Fruit fly (Drosophila melanogaster) whole organism, embryonic: ENCODE data around the gene RpS9.

Source experiments
- Adf1 ChIP-seq: fragments of 200-800 bp; sonication (Bioruptor generic); IDR thresholded peaks from 2 replicates; pipeline ENCODE4 v1.3.6; 2022; ENCODE audit warnings: missing biosample characterization, missing genetic modification characterization
- Asciz ChIP-seq: fragments of 200-800 bp; sonication (Bioruptor generic); optimal IDR thresholded peaks from 2 replicates; lab custom pipeline; 2017; ENCODE audit warnings: missing biosample characterization, mild to moderate bottlenecking, missing genetic modification characterization, missing genetic modification reagents
- CG10321 ChIP-seq: fragments of 200-800 bp; sonication (Bioruptor generic); IDR thresholded peaks from 2 replicates; pipeline ENCODE4 v1.3.6; 2022; ENCODE audit warnings: missing biosample characterization, missing genetic modification characterization
- CG13296 ChIP-seq: fragments of 200-800 bp; sonication (Bioruptor generic); optimal IDR thresholded peaks from 3 replicates; lab custom pipeline; 2018; ENCODE audit warnings: missing biosample characterization, mild to moderate bottlenecking, missing genetic modification characterization
- CG13624 ChIP-seq: fragments of 200-800 bp; sonication (Bioruptor generic); optimal IDR thresholded peaks from 2 replicates; lab custom pipeline; 2016; ENCODE audit warnings: missing biosample characterization, missing genetic modification characterization
- CG13894 ChIP-seq: fragments of 200-800 bp; sonication (Bioruptor generic); optimal IDR thresholded peaks from 3 replicates; lab custom pipeline; 2018; ENCODE audit warnings: missing biosample characterization, mild to moderate bottlenecking, missing genetic modification characterization, moderate library complexity
- CG17186 ChIP-seq: fragments of 200-800 bp; sonication (Bioruptor generic); optimal IDR thresholded peaks from 3 replicates; lab custom pipeline; 2017; ENCODE audit warnings: missing biosample characterization, missing genetic modification reagents, missing genetic modification characterization
- CG17802 ChIP-seq: fragments of 200-800 bp; sonication (Bioruptor generic); optimal IDR thresholded peaks from 2 replicates; lab custom pipeline; 2018; ENCODE audit warnings: missing biosample characterization, mild to moderate bottlenecking, missing genetic modification characterization, moderate library complexity
- CG1792 ChIP-seq: fragments of 200-800 bp; sonication (Bioruptor generic); optimal IDR thresholded peaks from 2 replicates; lab custom pipeline; 2016; ENCODE audit warnings: missing biosample characterization, missing genetic modification characterization
- CG18262 ChIP-seq: fragments of 200-800 bp; optimal IDR thresholded peaks from 3 replicates; lab custom pipeline; 2019; ENCODE audit warnings: missing biosample characterization, mild to moderate bottlenecking, missing genetic modification characterization, moderate library complexity
- CG2129 ChIP-seq: fragments of 200-800 bp; sonication (Bioruptor generic); IDR thresholded peaks from 2 replicates; pipeline ENCODE4 v1.3.6; 2022; ENCODE audit warnings: missing biosample characterization, missing genetic modification characterization; ENCODE audit not compliant: partially characterized antibody
- CG30403 ChIP-seq: fragments of 200-800 bp; sonication (Bioruptor generic); optimal IDR thresholded peaks from 3 replicates; lab custom pipeline; 2016; ENCODE audit warnings: missing biosample characterization, missing genetic modification characterization
- CG31224 ChIP-seq: fragments of 200-800 bp; sonication (Bioruptor generic); IDR thresholded peaks from 2 replicates; pipeline ENCODE4 v1.3.6; 2022; ENCODE audit warnings: missing biosample characterization, missing genetic modification characterization
- CG5180 ChIP-seq: fragments of 200-800 bp; sonication (Bioruptor generic); optimal IDR thresholded peaks from 3 replicates; lab custom pipeline; 2017; ENCODE audit warnings: missing biosample characterization, missing genetic modification characterization, mild to moderate bottlenecking, moderate library complexity, missing genetic modification reagents
- CG7556 ChIP-seq: fragments of 200-800 bp; sonication (Bioruptor generic); optimal IDR thresholded peaks from 2 replicates; lab custom pipeline; 2017; ENCODE audit warnings: missing biosample characterization, mild to moderate bottlenecking, missing genetic modification characterization
- CG8290 ChIP-seq, 3 experiments: fragments of 200-800 bp; sonication (Bioruptor generic); optimal IDR thresholded peaks; 2 replicates each; lab custom pipeline; 2016 to 2019; ENCODE audit warnings: missing biosample characterization in 3 of 3, missing genetic modification characterization in 3 of 3, mild to moderate bottlenecking in 2 of 3, moderate library complexity in 1 of 3
- CG8359 ChIP-seq: fragments of 200-800 bp; sonication (Bioruptor generic); optimal IDR thresholded peaks from 2 replicates; lab custom pipeline; 2017; ENCODE audit warnings: missing biosample characterization, mild to moderate bottlenecking, missing genetic modification characterization, borderline replicate concordance
- D19B ChIP-seq: fragments of 200-800 bp; sonication (Bioruptor generic); optimal IDR thresholded peaks from 2 replicates; lab custom pipeline; 2017; ENCODE audit warnings: missing biosample characterization, mild to moderate bottlenecking, missing genetic modification characterization
- Dad ChIP-seq: fragments of 200-800 bp; sonication (Bioruptor generic); optimal IDR thresholded peaks from 3 replicates; lab custom pipeline; 2016; ENCODE audit warnings: missing biosample characterization, missing genetic modification characterization
- Dek ChIP-seq: fragments of 200-800 bp; sonication (Bioruptor generic); optimal IDR thresholded peaks from 3 replicates; lab custom pipeline; 2019; ENCODE audit warnings: missing biosample characterization, mild to moderate bottlenecking, missing genetic modification characterization, moderate library complexity
- ERR ChIP-seq: fragments of 200-800 bp; sonication (Bioruptor generic); optimal IDR thresholded peaks from 2 replicates; lab custom pipeline; 2016; ENCODE audit warnings: missing biosample characterization, missing genetic modification characterization
- Fer2 ChIP-seq: fragments of 200-800 bp; sonication (Bioruptor generic); optimal IDR thresholded peaks from 2 replicates; lab custom pipeline; 2018; ENCODE audit warnings: missing biosample characterization, mild to moderate bottlenecking, missing genetic modification characterization, moderate library complexity
- MTF-1 ChIP-seq: fragments of 200-800 bp; sonication (Bioruptor generic); optimal IDR thresholded peaks from 2 replicates; lab custom pipeline; 2018; ENCODE audit warnings: missing biosample characterization, mild to moderate bottlenecking, missing genetic modification characterization, borderline replicate concordance
- Opbp ChIP-seq: fragments of 200-800 bp; sonication (Bioruptor generic); IDR thresholded peaks from 3 replicates; pipeline ENCODE4 v1.3.6; 2022; ENCODE audit warnings: missing biosample characterization, missing genetic modification characterization; ENCODE audit not compliant: partially characterized antibody
- Sox100B ChIP-seq: fragments of 200-800 bp; sonication (Bioruptor generic); optimal IDR thresholded peaks from 3 replicates; lab custom pipeline; 2018; ENCODE audit warnings: missing biosample characterization, mild to moderate bottlenecking, missing genetic modification characterization
- Taf1 ChIP-seq: fragments of 200-800 bp; sonication (Bioruptor generic); IDR thresholded peaks from 2 replicates; pipeline ENCODE4 v1.3.6; 2022; ENCODE audit warnings: missing biosample characterization, missing genetic modification characterization
- Trl ChIP-seq, 3 experiments: fragments of >200 bp in 2 of 3; fragments of 200-800 bp in 1 of 3; sonication (Bioruptor generic) in 1 of 3; optimal IDR thresholded peaks; 2 replicates in 1 of 3; 3 replicates in 2 of 3; lab custom pipeline; 2016 to 2017; ENCODE audit warnings: missing biosample characterization in 1 of 3, missing genetic modification characterization in 1 of 3
- Usf ChIP-seq: fragments of 200-800 bp; sonication (Bioruptor generic); optimal IDR thresholded peaks from 2 replicates; lab custom pipeline; 2017; ENCODE audit warnings: missing genotype, missing biosample characterization, missing genetic modification characterization
- ato ChIP-seq: fragments of 200-800 bp; sonication (Bioruptor generic); IDR thresholded peaks from 2 replicates; pipeline ENCODE4 v1.3.6; 2022; ENCODE audit warnings: missing biosample characterization, missing genetic modification characterization; ENCODE audit not compliant: partially characterized antibody
- cas ChIP-seq: fragments of 200-800 bp; sonication (Bioruptor generic); IDR thresholded peaks from 2 replicates; pipeline ENCODE4 v1.3.6; 2022; ENCODE audit warnings: missing biosample characterization, missing genetic modification characterization
- cg ChIP-seq: fragments of 200-800 bp; sonication (Bioruptor generic); optimal IDR thresholded peaks from 3 replicates; lab custom pipeline; 2019; ENCODE audit warnings: missing biosample characterization, mild to moderate bottlenecking, missing genetic modification characterization, moderate library complexity
- chinmo ChIP-seq: fragments of 200-800 bp; sonication (Bioruptor generic); IDR thresholded peaks from 4 replicates; pipeline ENCODE4 v1.3.6; 2022; ENCODE audit warnings: missing biosample characterization, missing genetic modification characterization; ENCODE audit not compliant: partially characterized antibody
- crc ChIP-seq: fragments of 200-800 bp; sonication (Bioruptor generic); optimal IDR thresholded peaks from 2 replicates; lab custom pipeline; 2016; ENCODE audit warnings: missing biosample characterization, missing genetic modification characterization
- dimm ChIP-seq: fragments of 200-800 bp; sonication (Bioruptor generic); IDR thresholded peaks from 2 replicates; pipeline ENCODE4 v1.3.6; 2022; ENCODE audit warnings: missing biosample characterization, missing genetic modification characterization
- dysf ChIP-seq: fragments of 200-800 bp; sonication (Bioruptor generic); IDR thresholded peaks from 3 replicates; pipeline ENCODE4 v1.3.6; 2022; ENCODE audit warnings: missing biosample characterization, missing genetic modification characterization
- jumu ChIP-seq: fragments of 200-800 bp; sonication (Bioruptor generic); optimal IDR thresholded peaks from 3 replicates; lab custom pipeline; 2016; ENCODE audit warnings: missing biosample characterization, missing genetic modification characterization
- ken ChIP-seq: fragments of 200-800 bp; sonication (Bioruptor generic); IDR thresholded peaks from 3 replicates; pipeline ENCODE4 v1.3.6; 2022; ENCODE audit warnings: missing biosample characterization, missing genetic modification characterization
- mam ChIP-seq: fragments of 200-800 bp; sonication (Bioruptor generic); optimal IDR thresholded peaks from 3 replicates; lab custom pipeline; 2016; ENCODE audit warnings: missing biosample characterization, missing genetic modification characterization
- phol ChIP-seq: fragments of 200-800 bp; sonication (Bioruptor generic); optimal IDR thresholded peaks from 3 replicates; lab custom pipeline; 2018; ENCODE audit warnings: missing biosample characterization, mild to moderate bottlenecking, missing genetic modification characterization, moderate library complexity
- schlank ChIP-seq: fragments of 200-800 bp; sonication (Bioruptor generic); optimal IDR thresholded peaks from 2 replicates; lab custom pipeline; 2018; ENCODE audit warnings: missing biosample characterization, mild to moderate bottlenecking, missing genetic modification characterization
- scrt ChIP-seq: fragments of 200-800 bp; sonication (Bioruptor generic); optimal IDR thresholded peaks from 2 replicates; lab custom pipeline; 2018; ENCODE audit warnings: missing biosample characterization, mild to moderate bottlenecking, missing genetic modification characterization, moderate library complexity
- stwl ChIP-seq: fragments of 200-800 bp; sonication (Bioruptor generic); optimal IDR thresholded peaks from 3 replicates; lab custom pipeline; 2018; ENCODE audit warnings: missing biosample characterization, mild to moderate bottlenecking, missing genetic modification characterization, moderate library complexity
- tll ChIP-seq, 2 experiments: fragments of 200-800 bp in 1 of 2; fragments of >200 bp in 1 of 2; sonication (Bioruptor generic) in 1 of 2; optimal IDR thresholded peaks; 2 replicates each; lab custom pipeline; 2017 to 2019; ENCODE audit warnings: missing biosample characterization in 2 of 2, missing genetic modification characterization in 2 of 2, mild to moderate bottlenecking in 1 of 2, moderate library complexity in 1 of 2
- tna ChIP-seq: fragments of 200-800 bp; sonication (Bioruptor generic); IDR thresholded peaks from 2 replicates; pipeline ENCODE4 v1.3.6; 2022; ENCODE audit warnings: missing biosample characterization, missing genetic modification characterization; ENCODE audit not compliant: partially characterized antibody
- unc-4 ChIP-seq: fragments of 200-800 bp; sonication (Bioruptor generic); IDR thresholded peaks from 2 replicates; pipeline ENCODE4 v1.3.6; 2022; ENCODE audit warnings: missing biosample characterization, missing genetic modification characterization; ENCODE audit not compliant: partially characterized antibody
- yki ChIP-seq: fragments of >200 bp; optimal IDR thresholded peaks from 3 replicates; lab custom pipeline; 2018
- zen ChIP-seq: fragments of 200-800 bp; sonication (Bioruptor generic); optimal IDR thresholded peaks from 3 replicates; lab custom pipeline; 2018; ENCODE audit warnings: missing biosample characterization, mild to moderate bottlenecking, missing genetic modification characterization, moderate library complexity
- zf30C ChIP-seq: fragments of 200-800 bp; sonication (Bioruptor generic); optimal IDR thresholded peaks from 3 replicates; lab custom pipeline; 2018; ENCODE audit warnings: missing biosample characterization, mild to moderate bottlenecking, missing genetic modification characterization

Gene RpS9

DNA sequence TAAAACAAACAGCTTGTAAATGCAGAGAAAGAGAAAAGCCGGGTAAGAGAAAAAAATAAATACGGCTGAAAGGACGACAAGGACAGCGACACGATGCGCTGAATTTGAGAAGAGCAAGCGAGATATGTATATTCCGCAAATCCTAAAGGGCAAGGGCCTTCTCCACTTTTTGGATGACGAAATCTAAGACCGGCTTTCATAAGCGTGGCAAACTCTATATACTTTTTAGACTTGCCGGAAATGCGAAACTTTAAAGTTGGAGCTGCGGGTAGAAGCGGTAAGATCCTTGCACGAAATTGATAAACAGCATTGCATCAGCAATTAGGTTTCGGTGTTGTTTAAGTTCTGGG, 5.6 kb downstream of the RpS9 start (continued):
- TF ChIP-seq zen (tag; lab: Kevin White, UChicago) (no peak), CG7556 (GFP tag; lab: Kevin White, UChicago) (no peak), D19B (GFP tag; lab: Kevin White, UChicago) (no peak), CG13624 (GFP tag; lab: Kevin White, UChicago) (no peak), Dad (GFP tag; lab: Kevin White, UChicago) (no peak), CG8359 (GFP tag; lab: Kevin White, UChicago) (no peak), dimm (no peak), CG18262 (no peak), CG10321 (GFP tag; lab: Robert Waterston, UW) (peak; percentile 69; the same call in 1 of the 2 replicates), chinmo (GFP tag; lab: Robert Waterston, UW) (no peak), Asciz (GFP tag; lab: Kevin White, UChicago) (no peak), Usf (GFP tag; lab: Kevin White, UChicago) (no peak), mam (no peak), Trl (optimal IDR thresholded peaks at IDR 0.05; lab: Kevin White, UChicago) (peak; percentile 9 to 21), Trl (GFP tag; optimal IDR thresholded peaks at IDR 0.05; lab: Kevin White, UChicago) (no peak), CG31224 (GFP tag; lab: Robert Waterston, UW) (no peak), schlank (no peak), MTF-1 (GFP tag; lab: Kevin White, UChicago) (no peak), phol (tag; lab: Kevin White, UChicago) (no peak), tna (GFP tag; lab: Robert Waterston, UW) (no peak), CG1792 (GFP tag; lab: Kevin White, UChicago) (no peak), Adf1 (GFP tag; lab: Robert Waterston, UW) (no peak), scrt (no peak), CG30403 (GFP tag; lab: Kevin White, UChicago) (no peak), CG5180 (GFP tag; lab: Kevin White, UChicago) (no peak), CG13894 (tag; lab: Kevin White, UChicago) (peak; percentile 29), ato (no peak), Sox100B (GFP tag; lab: Kevin White, UChicago) (peak; percentile 61), Opbp (GFP tag; lab: Robert Waterston, UW) (no peak), tll (GFP tag; optimal IDR thresholded peaks at IDR 0.05; lab: Kevin White, UChicago) (no peak), CG8290 (GFP tag; optimal IDR thresholded peaks at IDR 0.05; lab: Kevin White, UChicago) (no peak), CG8290 (tag; optimal IDR thresholded peaks at IDR 0.05; lab: Kevin White, UChicago) (no peak), cas (GFP tag; lab: Robert Waterston, UW) (no peak), crc (GFP tag; lab: Kevin White, UChicago) (peak; percentile 16), Fer2 (tag; lab: Kevin White, UChicago) (no peak)

DNA sequence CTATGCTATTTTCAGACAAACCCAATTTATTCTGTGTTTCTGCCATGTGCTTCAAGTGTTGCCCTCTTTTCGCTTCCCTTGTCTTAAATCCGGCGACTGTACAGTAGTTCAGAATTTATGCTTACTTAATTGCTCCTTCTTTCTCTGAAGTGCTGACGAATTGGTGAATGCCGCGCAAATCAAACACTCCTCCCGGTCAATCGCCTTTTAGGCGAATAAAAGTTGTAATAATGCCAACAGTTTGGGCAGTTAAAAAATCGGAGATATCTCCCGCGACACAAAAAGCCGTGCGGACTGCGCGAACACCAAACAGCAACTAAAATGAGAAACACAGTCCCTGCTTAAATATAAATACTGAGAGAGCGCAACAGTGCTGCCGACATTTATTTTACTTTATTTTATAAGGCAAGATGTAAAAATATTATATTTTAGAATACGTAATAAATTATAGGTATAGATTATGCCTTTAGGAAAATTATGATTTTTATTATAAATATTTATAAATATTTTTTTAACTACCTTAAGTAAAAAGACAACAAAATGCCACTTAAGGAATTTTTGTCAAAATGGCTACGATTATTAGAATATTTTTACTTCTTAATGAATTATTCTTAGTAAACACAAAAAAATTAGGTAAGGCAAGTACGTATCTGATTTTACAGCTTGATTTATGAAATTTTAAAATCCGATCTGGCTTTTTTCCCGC, 6.2 kb downstream of the RpS9 start, which contains the start of gene path:
Gene path (minus strand): TSS at position 322 of the 706 bp plus-strand sequence.
- no peak for TF ChIP-seq Taf1
- TF ChIP-seq CG17186 (GFP tag; lab: Kevin White, UChicago): no peak
- TF ChIP-seq Dek (tag; lab: Kevin White, UChicago): peak; percentile 12
- TF ChIP-seq ken: no peak
- no peak for TF ChIP-seq cg (GFP tag; lab: Kevin White, UChicago)
- TF ChIP-seq CG17802 (tag; lab: Kevin White, UChicago): no peak
- no peak for TF ChIP-seq yki (lab: Kevin White, UChicago)
- peak; percentile 51 for TF ChIP-seq CG13894 (tag; lab: Kevin White, UChicago)
- TF ChIP-seq CG13296 (GFP tag; lab: Kevin White, UChicago): peak; percentile 67
- no peak for TF ChIP-seq ERR (GFP tag; lab: Kevin White, UChicago)
- TF ChIP-seq unc-4 (GFP tag; lab: Robert Waterston, UW): no peak
- no peak for TF ChIP-seq CG2129
- no peak for TF ChIP-seq jumu
- TF ChIP-seq stwl: no peak
- no peak for TF ChIP-seq zf30C (GFP tag; lab: Kevin White, UChicago)
- no peak for TF ChIP-seq dysf
